Worm (Caenorhabditis elegans) whole organism, late embryonic: Measurements from ENCODE around the gene tbc-12.
A peak's percentile ranks its signal among the peaks of the same experiment; 100 is the strongest.

Experiments used
- F13H6.1 ChIP-seq: sonication (generic microtip); optimal IDR thresholded peaks from 2 replicates; lab custom pipeline; 2016; ENCODE audit warnings: missing genetic modification characterization, missing compliant biosample characterization
- K09A11.1 ChIP-seq: sonication (generic microtip); optimal IDR thresholded peaks from 2 replicates; lab custom pipeline; 2017; ENCODE audit warnings: antibody characterized with exemption, mild to moderate bottlenecking, missing genetic modification characterization, missing compliant biosample characterization; ENCODE audit not compliant: insufficient read depth
- ceh-6 ChIP-seq: fragments of 200-800 bp; sonication (Bioruptor generic); optimal IDR thresholded peaks from 2 replicates; lab custom pipeline; 2018; ENCODE audit warnings: mild to moderate bottlenecking, missing genetic modification characterization, missing compliant biosample characterization
- dmd-4 ChIP-seq: sonication (generic microtip); optimal IDR thresholded peaks from 2 replicates; lab custom pipeline; 2016; ENCODE audit warnings: borderline replicate concordance, missing genetic modification characterization, missing compliant biosample characterization
- elt-2 ChIP-seq: sonication (generic microtip); optimal IDR thresholded peaks from 2 replicates; lab custom pipeline; 2016; ENCODE audit warnings: missing genetic modification reagents, missing genetic modification characterization, missing compliant biosample characterization
- eyg-1 ChIP-seq: sonication (generic microtip); optimal IDR thresholded peaks from 2 replicates; lab custom pipeline; 2016; ENCODE audit warnings: missing genotype, missing genetic modification characterization, missing compliant biosample characterization
- fkh-10 ChIP-seq: fragments of 150-350 bp; optimal IDR thresholded peaks from 2 replicates; lab custom pipeline; 2014; ENCODE audit warnings: missing biosample characterization, missing genetic modification reagents, missing genetic modification characterization
- hlh-30 ChIP-seq: sonication (generic microtip); optimal IDR thresholded peaks from 2 replicates; lab custom pipeline; 2017; ENCODE audit warnings: antibody characterized with exemption, missing genetic modification characterization, missing compliant biosample characterization; ENCODE audit not compliant: insufficient read depth
- nhr-11 ChIP-seq: fragments of 150-350 bp; optimal IDR thresholded peaks from 2 replicates; lab custom pipeline; 2014; ENCODE audit warnings: missing biosample characterization, missing genetic modification characterization
- npax-4 ChIP-seq: sonication (generic microtip); optimal IDR thresholded peaks from 2 replicates; lab custom pipeline; 2016; ENCODE audit warnings: missing genetic modification characterization, missing compliant biosample characterization
- pha-4 ChIP-seq: fragments of 150-350 bp; optimal IDR thresholded peaks from 2 replicates; lab custom pipeline; 2018; ENCODE audit warnings: missing biosample characterization, missing genetic modification reagents, missing genetic modification characterization
- zip-5 ChIP-seq: sonication (generic microtip); optimal IDR thresholded peaks from 2 replicates; lab custom pipeline; 2016; ENCODE audit warnings: missing genetic modification characterization, missing compliant biosample characterization
- ztf-16 ChIP-seq: sonication (generic microtip); optimal IDR thresholded peaks from 2 replicates; lab custom pipeline; 2017; ENCODE audit warnings: missing genetic modification characterization, missing compliant biosample characterization

ce11 chrX:2553433-2553860 is 21.2 kb upstream of the tbc-12 start:
- no peak for TF ChIP-seq pha-4 (tag; lab: Kevin White, UChicago)
- no peak for TF ChIP-seq nhr-11 (tag; lab: Kevin White, UChicago)
- TF ChIP-seq hlh-30 (tag; lab: Kevin White, UChicago): peak; percentile 66
- TF ChIP-seq K09A11.1 (tag; lab: Kevin White, UChicago): no peak
- TF ChIP-seq fkh-10: no peak
- TF ChIP-seq npax-4 (tag; lab: Kevin White, UChicago): peak; percentile 9
- peak; percentile 11 for TF ChIP-seq F13H6.1 (tag; lab: Kevin White, UChicago)
- TF ChIP-seq ceh-6 (GFP tag; lab: Kevin White, UChicago): peak; percentile 10
- peak; percentile 2 for TF ChIP-seq elt-2 (tag; lab: Kevin White, UChicago)
- no peak for TF ChIP-seq dmd-4
- TF ChIP-seq ztf-16 (tag; lab: Kevin White, UChicago): peak; percentile 70
- TF ChIP-seq zip-5: no peak
- no peak for TF ChIP-seq eyg-1 (tag; lab: Kevin White, UChicago)
